Fruit fly (Drosophila melanogaster) whole organism, embryonic: ENCODE data around the gene SC35.

Experiments used
- Awh ChIP-seq: fragments of 200-800 bp; sonication (Bioruptor generic); IDR thresholded peaks from 2 replicates; pipeline ENCODE4, ENCODE4 v1.3.6; 2022; ENCODE audit warnings: missing biosample characterization, missing genetic modification characterization
- CG11504 ChIP-seq: fragments of 200-800 bp; sonication (Bioruptor generic); optimal IDR thresholded peaks from 3 replicates; lab custom pipeline; 2019; ENCODE audit warnings: missing biosample characterization, mild to moderate bottlenecking, missing genetic modification characterization, moderate library complexity
- CG14441 ChIP-seq: fragments of 200-800 bp; sonication (Bioruptor generic); IDR thresholded peaks from 2 replicates; pipeline ENCODE4 v1.3.6; 2022; ENCODE audit warnings: missing biosample characterization, missing genetic modification characterization
- CG14667 ChIP-seq: fragments of 200-800 bp; sonication (Bioruptor generic); IDR thresholded peaks from 2 replicates; pipeline ENCODE4 v1.3.6; 2022; ENCODE audit warnings: missing biosample characterization, missing genetic modification characterization
- CG16815 ChIP-seq: fragments of 200-800 bp; sonication (Bioruptor generic); optimal IDR thresholded peaks from 3 replicates; lab custom pipeline; 2017; ENCODE audit warnings: missing biosample characterization, mild to moderate bottlenecking, missing genetic modification characterization
- CG17568 ChIP-seq: fragments of 200-800 bp; sonication (Bioruptor generic); optimal IDR thresholded peaks from 2 replicates; lab custom pipeline; 2018; ENCODE audit warnings: missing biosample characterization, mild to moderate bottlenecking, missing genetic modification characterization, moderate library complexity
- CG18619 ChIP-seq: fragments of 200-800 bp; sonication (Bioruptor generic); optimal IDR thresholded peaks from 3 replicates; lab custom pipeline; 2017; ENCODE audit warnings: missing biosample characterization, mild to moderate bottlenecking, missing genetic modification characterization
- CG31441 ChIP-seq: fragments of 200-800 bp; sonication (Bioruptor generic); IDR thresholded peaks from 2 replicates; pipeline ENCODE4 v1.3.6; 2022; ENCODE audit warnings: missing biosample characterization, missing genetic modification characterization
- CG3847 ChIP-seq: fragments of 200-800 bp; sonication (Bioruptor generic); IDR thresholded peaks from 2 replicates; pipeline ENCODE4 v1.3.6; 2022; ENCODE audit warnings: missing biosample characterization, missing genetic modification characterization
- CG4424 ChIP-seq: fragments of 200-800 bp; sonication (Bioruptor generic); optimal IDR thresholded peaks from 3 replicates; lab custom pipeline; 2016; ENCODE audit warnings: missing biosample characterization, missing genetic modification characterization
- CG4820 ChIP-seq: fragments of 200-800 bp; sonication (Bioruptor generic); optimal IDR thresholded peaks from 3 replicates; lab custom pipeline; 2016; ENCODE audit warnings: missing biosample characterization, missing genetic modification characterization
- CG5953 ChIP-seq: fragments of 200-800 bp; sonication (Bioruptor generic); IDR thresholded peaks from 2 replicates; pipeline ENCODE4 v1.3.6; 2022; ENCODE audit warnings: missing biosample characterization, missing genetic modification characterization
- CG6272 ChIP-seq: fragments of 200-800 bp; sonication (Bioruptor generic); IDR thresholded peaks from 2 replicates; pipeline ENCODE4 v1.3.6; 2022; ENCODE audit warnings: missing biosample characterization, missing genetic modification characterization
- CG6854 ChIP-seq: fragments of 200-800 bp; sonication (Bioruptor generic); optimal IDR thresholded peaks from 3 replicates; lab custom pipeline; 2017; ENCODE audit warnings: missing biosample characterization, mild to moderate bottlenecking, missing genetic modification characterization
- CG9817 ChIP-seq: fragments of 200-800 bp; sonication (Bioruptor generic); optimal IDR thresholded peaks from 2 replicates; lab custom pipeline; 2018; ENCODE audit warnings: missing biosample characterization, mild to moderate bottlenecking, missing genetic modification characterization, moderate library complexity
- CkIIα-i1 ChIP-seq: fragments of 200-800 bp; sonication (Bioruptor generic); IDR thresholded peaks from 2 replicates; pipeline ENCODE4 v1.3.6; 2022; ENCODE audit warnings: missing biosample characterization, missing genetic modification characterization
- Doc3 ChIP-seq: fragments of 200-800 bp; sonication (Bioruptor generic); IDR thresholded peaks from 3 replicates; pipeline ENCODE4 v1.3.6; 2022; ENCODE audit warnings: missing biosample characterization, missing genetic modification characterization; ENCODE audit not compliant: partially characterized antibody
- HHEX ChIP-seq: fragments of 200-800 bp; sonication (Bioruptor generic); optimal IDR thresholded peaks from 3 replicates; lab custom pipeline; 2017; ENCODE audit warnings: missing biosample characterization, mild to moderate bottlenecking, missing genetic modification characterization, missing genetic modification reagents
- Med ChIP-seq: fragments of 200-800 bp; sonication (Bioruptor generic); peaks from one replicate; lab custom pipeline; 2016; ENCODE audit warnings: missing biosample characterization, missing genetic modification characterization, mild to moderate bottlenecking, inconsistent platforms, moderate library complexity
- Nf-YB ChIP-seq: fragments of 200-800 bp; sonication (Bioruptor generic); optimal IDR thresholded peaks from 3 replicates; lab custom pipeline; 2019; ENCODE audit warnings: missing biosample characterization, mild to moderate bottlenecking, missing genetic modification characterization, moderate library complexity
- Rfx ChIP-seq: fragments of 200-800 bp; sonication (Bioruptor generic); IDR thresholded peaks from 2 replicates; pipeline ENCODE4 v1.3.6; 2022; ENCODE audit warnings: missing biosample characterization, missing genetic modification characterization
- Sry-β ChIP-seq: fragments of 200-800 bp; sonication (Bioruptor generic); optimal IDR thresholded peaks from 2 replicates; lab custom pipeline; 2018; ENCODE audit warnings: missing biosample characterization, mild to moderate bottlenecking, missing genetic modification characterization, moderate library complexity
- Sry-δ ChIP-seq: fragments of 200-800 bp; sonication (Bioruptor generic); optimal IDR thresholded peaks from 2 replicates; lab custom pipeline; 2016; ENCODE audit warnings: missing biosample characterization, missing genetic modification characterization
- Tbp ChIP-seq: fragments of >200 bp; optimal IDR thresholded peaks from 2 replicates; lab custom pipeline; 2018; ENCODE audit warnings: missing biosample characterization, missing genetic modification characterization
- Vsx1 ChIP-seq: fragments of 200-800 bp; sonication (Bioruptor generic); optimal IDR thresholded peaks from 2 replicates; lab custom pipeline; 2017; ENCODE audit warnings: missing biosample characterization, mild to moderate bottlenecking, missing genetic modification characterization, missing genetic modification reagents
- az2 ChIP-seq: fragments of 200-800 bp; sonication (Bioruptor generic); optimal IDR thresholded peaks from 3 replicates; lab custom pipeline; 2016; ENCODE audit warnings: missing biosample characterization, missing genetic modification characterization
- crc ChIP-seq: fragments of 200-800 bp; sonication (Bioruptor generic); optimal IDR thresholded peaks from 2 replicates; lab custom pipeline; 2016; ENCODE audit warnings: missing biosample characterization, missing genetic modification characterization
- esg ChIP-seq: fragments of 200-800 bp; sonication (Bioruptor generic); conservative IDR thresholded peaks from 2 replicates; pipeline ENCODE4 v1.3.6; 2022; ENCODE audit warnings: missing biosample characterization, missing genetic modification characterization
- gsb-n ChIP-seq: fragments of 200-800 bp; sonication (Bioruptor generic); optimal IDR thresholded peaks from 3 replicates; lab custom pipeline; 2018; ENCODE audit warnings: missing biosample characterization, mild to moderate bottlenecking, missing genetic modification characterization
- hkb ChIP-seq, 2 experiments: fragments of 200-800 bp in 1 of 2; fragments of >200 bp in 1 of 2; sonication (Bioruptor generic) in 1 of 2; IDR thresholded peaks in 1 of 2; optimal IDR thresholded peaks in 1 of 2; 2 replicates each; pipeline versions ENCODE4 v1.3.6 to Lab custom; 2017 to 2022; ENCODE audit warnings: missing biosample characterization in 1 of 2, missing genetic modification characterization in 1 of 2
- kah ChIP-seq: fragments of 200-800 bp; sonication (Bioruptor generic); optimal IDR thresholded peaks from 2 replicates; lab custom pipeline; 2018; ENCODE audit warnings: missing biosample characterization, mild to moderate bottlenecking, missing genetic modification characterization
- kay ChIP-seq: fragments of 200-800 bp; sonication (Bioruptor generic); optimal IDR thresholded peaks from 2 replicates; lab custom pipeline; 2016; ENCODE audit warnings: missing biosample characterization, missing genetic modification characterization
- klu ChIP-seq: fragments of 200-800 bp; sonication (Bioruptor generic); IDR thresholded peaks from 2 replicates; pipeline ENCODE4 v1.3.6; 2022; ENCODE audit warnings: missing biosample characterization, missing genetic modification characterization
- lab ChIP-seq: fragments of 200-800 bp; sonication (Bioruptor generic); optimal IDR thresholded peaks from 3 replicates; lab custom pipeline; 2017; ENCODE audit warnings: missing biosample characterization, missing genetic modification characterization, mild to moderate bottlenecking, moderate library complexity, missing genetic modification reagents
- prd ChIP-seq, 3 experiments: fragments of >200 bp in 2 of 3; fragments of 200-800 bp in 1 of 3; sonication (Bioruptor generic) in 1 of 3; optimal IDR thresholded peaks in 2 of 3; IDR thresholded peaks in 1 of 3; 2 replicates in 2 of 3; 3 replicates in 1 of 3; pipeline versions ENCODE4 v1.3.6 to Lab custom; 2017 to 2022; ENCODE audit warnings: missing biosample characterization in 1 of 3, missing genetic modification characterization in 1 of 3
- row ChIP-seq: fragments of 200-800 bp; sonication (Bioruptor generic); IDR thresholded peaks from 3 replicates; pipeline ENCODE4 v1.3.6; 2022; ENCODE audit warnings: missing biosample characterization, missing genetic modification characterization
- scrt ChIP-seq: fragments of 200-800 bp; sonication (Bioruptor generic); optimal IDR thresholded peaks from 2 replicates; lab custom pipeline; 2018; ENCODE audit warnings: missing biosample characterization, mild to moderate bottlenecking, missing genetic modification characterization, moderate library complexity
- stwl ChIP-seq: fragments of 200-800 bp; sonication (Bioruptor generic); optimal IDR thresholded peaks from 3 replicates; lab custom pipeline; 2018; ENCODE audit warnings: missing biosample characterization, mild to moderate bottlenecking, missing genetic modification characterization, moderate library complexity
- tin ChIP-seq: fragments of 200-800 bp; sonication (Bioruptor generic); optimal IDR thresholded peaks from 3 replicates; lab custom pipeline; 2016; ENCODE audit warnings: missing biosample characterization, missing genetic modification characterization
- toy ChIP-seq: fragments of 200-800 bp; sonication (Bioruptor generic); IDR thresholded peaks from 2 replicates; pipeline ENCODE4 v1.3.6; 2022; ENCODE audit warnings: missing biosample characterization, missing genetic modification characterization
- trh ChIP-seq: fragments of 200-800 bp; sonication (Bioruptor generic); optimal IDR thresholded peaks from 2 replicates; lab custom pipeline; 2016; ENCODE audit warnings: missing biosample characterization, missing genetic modification characterization
- wdn ChIP-seq: fragments of 200-800 bp; sonication (Bioruptor generic); IDR thresholded peaks from 2 replicates; pipeline ENCODE4 v1.3.6; 2022; ENCODE audit warnings: missing biosample characterization, missing genetic modification characterization
- zf30C ChIP-seq: fragments of 200-800 bp; sonication (Bioruptor generic); optimal IDR thresholded peaks from 3 replicates; lab custom pipeline; 2018; ENCODE audit warnings: missing biosample characterization, mild to moderate bottlenecking, missing genetic modification characterization

Gene SC35

DNA sequence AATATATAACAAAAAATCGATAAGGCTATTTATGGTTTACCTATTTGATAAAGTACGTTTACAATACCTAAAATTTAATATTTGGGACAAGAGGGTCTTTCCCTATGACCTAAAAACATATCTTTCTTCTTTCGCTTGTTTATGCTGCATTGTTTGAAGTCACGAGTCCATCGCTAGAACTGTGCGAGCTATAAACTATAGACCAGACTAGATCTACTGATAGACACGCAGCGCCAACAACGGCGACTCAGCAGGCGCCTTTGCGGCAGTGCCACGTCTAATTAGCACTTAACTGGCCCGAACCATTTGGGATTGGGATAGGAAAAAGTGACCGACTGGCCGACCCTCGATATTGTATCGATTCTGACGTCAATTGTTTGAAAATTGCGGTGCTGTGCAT, 38.5 kb upstream of the SC35 start (continued):
- TF ChIP-seq Doc3 (GFP tag; lab: Robert Waterston, UW) = peak; percentile 14; the same call in 1 of the 3 replicates
- no peak for TF ChIP-seq Rfx (GFP tag; lab: Robert Waterston, UW)
- TF ChIP-seq Tbp (GFP tag; lab: Kevin White, UChicago) = no peak
- TF ChIP-seq CkIIα-i1 = no peak
- TF ChIP-seq kay (GFP tag; lab: Kevin White, UChicago) = no peak
- no peak for TF ChIP-seq CG3847 (GFP tag; lab: Robert Waterston, UW)
- no peak for TF ChIP-seq zf30C
- TF ChIP-seq scrt (GFP tag; lab: Kevin White, UChicago) = no peak
- TF ChIP-seq az2 (GFP tag; lab: Kevin White, UChicago) = no peak
- TF ChIP-seq prd (optimal IDR thresholded peaks at IDR 0.05; lab: Kevin White, UChicago) = no peak
- 0 out of 3 replicates have a peak, but pooled peaks have one; percentile 13 for TF ChIP-seq prd (GFP tag; IDR thresholded peaks at IDR 0.05; lab: Robert Waterston, UW)
- TF ChIP-seq Sry-β = no peak
- no peak for TF ChIP-seq CG4820 (GFP tag; lab: Kevin White, UChicago)
- no peak for TF ChIP-seq CG11504 (tag; lab: Kevin White, UChicago)
- peak; percentile 38 for TF ChIP-seq Sry-δ
- 0 out of 2 replicates have a peak, but pooled peaks have one; percentile 15 for TF ChIP-seq CG5953 (GFP tag; lab: Robert Waterston, UW)
- TF ChIP-seq CG9817 = no peak
- no peak for TF ChIP-seq trh (GFP tag; lab: Kevin White, UChicago)
- no peak for TF ChIP-seq klu (GFP tag; lab: Robert Waterston, UW)
- no peak for TF ChIP-seq crc
- TF ChIP-seq hkb (optimal IDR thresholded peaks at IDR 0.05; lab: Kevin White, UChicago) = no peak
- TF ChIP-seq hkb (GFP tag; IDR thresholded peaks at IDR 0.05; lab: Robert Waterston, UW) = no peak
- TF ChIP-seq kah (GFP tag; lab: Kevin White, UChicago) = no peak
- no peak for TF ChIP-seq CG6272 (GFP tag; lab: Robert Waterston, UW)
- TF ChIP-seq CG18619 (GFP tag; lab: Kevin White, UChicago) = no peak
- no peak for TF ChIP-seq toy (GFP tag; lab: Robert Waterston, UW)
- no peak for TF ChIP-seq CG31441 (GFP tag; lab: Robert Waterston, UW)
- peak; percentile 34 for TF ChIP-seq Med (GFP tag; lab: Kevin White, UChicago)
- no peak for TF ChIP-seq Vsx1 (GFP tag; lab: Kevin White, UChicago)
- TF ChIP-seq CG14667 (GFP tag; lab: Robert Waterston, UW) = no peak
- TF ChIP-seq row (GFP tag; lab: Robert Waterston, UW) = peak; percentile 29; the same call in 1 of the 3 replicates
- no peak for TF ChIP-seq CG6854 (GFP tag; lab: Kevin White, UChicago)
- no peak for TF ChIP-seq wdn (GFP tag; lab: Robert Waterston, UW)
- TF ChIP-seq CG4424 = no peak
- TF ChIP-seq HHEX (GFP tag; lab: Kevin White, UChicago) = no peak
- no peak for TF ChIP-seq tin (GFP tag; lab: Kevin White, UChicago)
- TF ChIP-seq esg (GFP tag; lab: Robert Waterston, UW) = no peak
- TF ChIP-seq lab (GFP tag; lab: Kevin White, UChicago) = no peak
- TF ChIP-seq Nf-YB (GFP tag; lab: Kevin White, UChicago) = no peak
- TF ChIP-seq CG17568 = no peak
- no peak for TF ChIP-seq CG16815 (GFP tag; lab: Kevin White, UChicago)
- no peak for TF ChIP-seq gsb-n (tag; lab: Kevin White, UChicago)
- TF ChIP-seq Awh (GFP tag; lab: Robert Waterston, UW) = 0 out of 2 replicates have a peak, but pooled peaks have one; percentile 21
- peak; percentile 35 for TF ChIP-seq stwl (tag; lab: Kevin White, UChicago)
- no peak for TF ChIP-seq CG14441 (GFP tag; lab: Robert Waterston, UW)
